Fruit fly (Drosophila melanogaster): ENCODE data around the gene CG2211.

CG2211 gene

DNA sequence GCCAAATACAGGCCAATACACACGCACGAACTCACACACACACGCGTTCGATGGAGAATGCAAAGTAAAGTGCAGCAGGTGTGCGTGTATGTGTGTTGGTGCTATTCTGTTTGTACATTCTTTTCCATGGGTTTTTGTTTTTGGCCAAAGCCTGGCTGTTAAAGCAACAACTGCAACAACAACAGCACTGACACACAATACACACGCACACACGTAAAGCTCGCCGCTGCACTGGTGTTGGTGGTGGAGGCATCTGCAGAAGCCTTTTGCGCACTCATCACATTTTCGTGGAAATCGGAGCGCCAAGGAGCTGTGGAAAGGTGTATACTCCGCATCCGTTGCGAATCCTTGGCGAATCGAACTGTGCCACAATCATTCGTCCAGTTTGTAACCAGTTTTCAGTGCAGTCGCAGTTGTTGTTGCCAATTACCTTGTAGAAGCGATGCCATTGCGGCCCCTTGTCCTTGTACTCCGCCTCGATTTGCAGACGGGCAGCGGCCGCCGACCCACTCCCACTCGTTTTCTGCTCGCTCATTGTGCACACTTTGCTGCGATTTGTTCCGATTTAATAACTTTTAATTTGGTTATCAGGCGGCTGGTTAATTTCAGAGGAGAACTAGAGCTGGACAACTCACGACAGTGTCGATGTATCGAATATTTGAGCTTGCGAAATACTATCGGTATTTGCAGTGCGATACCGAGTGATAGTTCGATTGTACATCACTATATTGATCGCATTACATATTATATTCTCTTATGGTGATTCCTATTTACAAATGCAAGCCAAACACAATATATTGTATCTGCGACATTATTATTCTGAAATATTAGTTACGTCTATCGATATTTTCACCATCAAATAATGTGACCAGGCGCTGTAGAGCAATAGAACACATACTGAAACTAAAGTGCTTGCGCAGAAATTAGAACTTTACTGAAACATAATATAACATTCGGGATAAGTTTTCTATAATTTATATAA, 15.1 kb upstream of the CG2211 start (continued):
- TF ChIP-seq C15 (GFP tag; IDR thresholded peaks at IDR 0.05) (no peak), Hmx (GFP tag; optimal IDR thresholded peaks at IDR 0.05) (peak; percentile 12), onecut (GFP tag; IDR thresholded peaks at IDR 0.05) (no peak), pita (GFP tag; optimal IDR thresholded peaks at IDR 0.05) (no peak), kni (GFP tag; optimal IDR thresholded peaks at IDR 0.05) (no peak), CG17359 (tag; optimal IDR thresholded peaks at IDR 0.05) (peak; percentile 19), CG8765 (GFP tag; IDR thresholded peaks at IDR 0.05) (no peak), CG12104 (GFP tag; optimal IDR thresholded peaks at IDR 0.05) (peak; percentile 23), CG9437 (GFP tag; optimal IDR thresholded peaks at IDR 0.05) (peak; percentile 19), D19B (GFP tag; optimal IDR thresholded peaks at IDR 0.05) (no peak), CG4328 (GFP tag; optimal IDR thresholded peaks at IDR 0.05) (no peak), Hsf (GFP tag; optimal IDR thresholded peaks at IDR 0.05) (peak; percentile 49), Opbp (GFP tag; IDR thresholded peaks at IDR 0.05; ENCODE audit: partially characterized antibody) (peak; percentile 98), emc (GFP tag; optimal IDR thresholded peaks at IDR 0.05) (no peak), CG15514 (GFP tag; optimal IDR thresholded peaks at IDR 0.05) (peak; percentile 69), hb (GFP tag; IDR thresholded peaks at IDR 0.05; ENCODE audit: partially characterized antibody) (peak; percentile 98), CG34422 (GFP tag; IDR thresholded peaks at IDR 0.05) (no peak; the same call in 2 of the 3 replicates), Fer3 (tag; optimal IDR thresholded peaks at IDR 0.05) (peak; percentile 17), CHES-1-like (GFP tag; optimal IDR thresholded peaks at IDR 0.05) (peak; percentile 52), bigmax (GFP tag; optimal IDR thresholded peaks at IDR 0.05) (no peak), CG14441 (GFP tag; IDR thresholded peaks at IDR 0.05) (no peak), en (GFP tag; optimal IDR thresholded peaks at IDR 0.05) (no peak), Med (GFP tag) (peak; percentile 88), CG6765 (GFP tag; optimal IDR thresholded peaks at IDR 0.05) (no peak), CG10959 (GFP tag; IDR thresholded peaks at IDR 0.05) (no peak), CG6254 (GFP tag; optimal IDR thresholded peaks at IDR 0.05) (no peak), HmgD (GFP tag; optimal IDR thresholded peaks at IDR 0.05) (peak; percentile 38), zen2 (GFP tag; IDR thresholded peaks at IDR 0.05; ENCODE audit: partially characterized antibody) (peak; percentile 98), salm (tag; optimal IDR thresholded peaks at IDR 0.05) (no peak), lbe (GFP tag; optimal IDR thresholded peaks at IDR 0.05) (peak; percentile 47), Sox102F (GFP tag; optimal IDR thresholded peaks at IDR 0.05) (peak; percentile 21), CG11456 (GFP tag; IDR thresholded peaks at IDR 0.05) (peak; percentile 66; the same call in 1 of the 3 replicates), CG9932 (GFP tag; IDR thresholded peaks at IDR 0.05) (peak; percentile 81), dpn (GFP tag; optimal IDR thresholded peaks at IDR 0.05) (peak; percentile 23 to 51), CG8924 (tag; optimal IDR thresholded peaks at IDR 0.05) (peak; percentile 42), Xrp1 (GFP tag; IDR thresholded peaks at IDR 0.05) (no peak), dati (GFP tag; IDR thresholded peaks at IDR 0.05) (no peak), CG33557 (GFP tag; optimal IDR thresholded peaks at IDR 0.05) (peak; percentile 19), inv (GFP tag; IDR thresholded peaks at IDR 0.05; ENCODE audit: partially characterized antibody) (peak; percentile 99), chinmo (GFP tag; IDR thresholded peaks at IDR 0.05; ENCODE audit: partially characterized antibody) (peak; percentile 96), Dfd (GFP tag; optimal IDR thresholded peaks at IDR 0.05) (no peak), CG10543 (GFP tag; optimal IDR thresholded peaks at IDR 0.05) (peak; percentile 29), CG12236 (GFP tag; optimal IDR thresholded peaks at IDR 0.05) (no peak), ttk (GFP tag; IDR thresholded peaks at IDR 0.05) (no peak), CG4424 (GFP tag; optimal IDR thresholded peaks at IDR 0.05) (peak; percentile 59), Elba2 (GFP tag; optimal IDR thresholded peaks at IDR 0.05) (no peak), Sin3A (optimal IDR thresholded peaks at IDR 0.05) (peak; percentile 36), dimm (GFP tag; IDR thresholded peaks at IDR 0.05) (no peak), Six4 (GFP tag; optimal IDR thresholded peaks at IDR 0.05) (no peak)

Measured in whole organism, embryonic.